Fruit fly (Drosophila melanogaster) whole organism, embryonic: ENCODE results near the gene CG31463.
A peak's percentile ranks its signal among the peaks of the same experiment; 100 is the strongest.

Source experiments
- Bdp1 ChIP-seq: fragments of 200-800 bp; sonication (Bioruptor generic); optimal IDR thresholded peaks from 3 replicates; lab custom pipeline; 2016; ENCODE audit warnings: missing biosample characterization, missing genetic modification characterization
- CG10321 ChIP-seq: fragments of 200-800 bp; sonication (Bioruptor generic); IDR thresholded peaks from 2 replicates; pipeline ENCODE4 v1.3.6; 2022; ENCODE audit warnings: missing biosample characterization, missing genetic modification characterization
- CG10543 ChIP-seq: fragments of 200-800 bp; sonication (Bioruptor generic); optimal IDR thresholded peaks from 3 replicates; lab custom pipeline; 2017; ENCODE audit warnings: missing biosample characterization, mild to moderate bottlenecking, missing genetic modification characterization, moderate library complexity
- CG14441 ChIP-seq: fragments of 200-800 bp; sonication (Bioruptor generic); IDR thresholded peaks from 2 replicates; pipeline ENCODE4 v1.3.6; 2022; ENCODE audit warnings: missing biosample characterization, missing genetic modification characterization
- CG15514 ChIP-seq: fragments of 200-800 bp; sonication (Bioruptor generic); optimal IDR thresholded peaks from 3 replicates; lab custom pipeline; 2017; ENCODE audit warnings: missing biosample characterization, missing genetic modification characterization, mild to moderate bottlenecking, moderate library complexity, missing genetic modification reagents
- CG16815 ChIP-seq: fragments of 200-800 bp; sonication (Bioruptor generic); optimal IDR thresholded peaks from 3 replicates; lab custom pipeline; 2017; ENCODE audit warnings: missing biosample characterization, mild to moderate bottlenecking, missing genetic modification characterization
- CG17361 ChIP-seq: fragments of 200-800 bp; sonication (Bioruptor generic); IDR thresholded peaks from 3 replicates; pipeline ENCODE4 v1.3.6; 2022; ENCODE audit warnings: missing biosample characterization, missing genetic modification characterization
- CG18764 ChIP-seq: fragments of 200-800 bp; sonication (Bioruptor generic); optimal IDR thresholded peaks from 3 replicates; lab custom pipeline; 2016; ENCODE audit warnings: missing biosample characterization, missing genetic modification characterization
- CG2116 ChIP-seq: fragments of 200-800 bp; sonication (Bioruptor generic); optimal IDR thresholded peaks from 3 replicates; lab custom pipeline; 2018; ENCODE audit warnings: missing biosample characterization, mild to moderate bottlenecking, missing genetic modification characterization
- CG31388 ChIP-seq: fragments of 200-800 bp; sonication (Bioruptor generic); optimal IDR thresholded peaks from 2 replicates; lab custom pipeline; 2016; ENCODE audit warnings: missing biosample characterization, missing genetic modification characterization
- CG32532 ChIP-seq: fragments of 200-800 bp; sonication (Bioruptor generic); IDR thresholded peaks from 2 replicates; pipeline ENCODE4 v1.3.6; 2022; ENCODE audit warnings: missing biosample characterization, missing genetic modification characterization
- CG32772 ChIP-seq: fragments of 200-800 bp; sonication (Bioruptor generic); IDR thresholded peaks from 2 replicates; pipeline ENCODE4 v1.3.6; 2022; ENCODE audit warnings: missing biosample characterization, missing genetic modification characterization
- CG3726 ChIP-seq: fragments of 200-800 bp; sonication (Bioruptor generic); IDR thresholded peaks from 3 replicates; pipeline ENCODE4, ENCODE4 v1.3.6; 2022; ENCODE audit warnings: missing biosample characterization, missing genetic modification characterization
- CG42726 ChIP-seq: fragments of 200-800 bp; sonication (Bioruptor generic); IDR thresholded peaks from 2 replicates; pipeline ENCODE4 v1.3.6; 2022; ENCODE audit warnings: missing biosample characterization, missing genetic modification characterization; ENCODE audit not compliant: partially characterized antibody
- CG6254 ChIP-seq: fragments of 200-800 bp; sonication (Bioruptor generic); optimal IDR thresholded peaks from 3 replicates; lab custom pipeline; 2017; ENCODE audit warnings: mild to moderate bottlenecking, missing biosample characterization, missing genetic modification reagents, missing genetic modification characterization
- CG6854 ChIP-seq: fragments of 200-800 bp; sonication (Bioruptor generic); optimal IDR thresholded peaks from 3 replicates; lab custom pipeline; 2017; ENCODE audit warnings: missing biosample characterization, mild to moderate bottlenecking, missing genetic modification characterization
- CG7372 ChIP-seq: fragments of 200-800 bp; sonication (Bioruptor generic); IDR thresholded peaks from 2 replicates; pipeline ENCODE4 v1.3.6; 2022; ENCODE audit warnings: missing biosample characterization, missing genetic modification characterization
- CG8765 ChIP-seq: fragments of 200-800 bp; sonication (Bioruptor generic); IDR thresholded peaks from 2 replicates; pipeline ENCODE4 v1.3.6; 2022; ENCODE audit warnings: missing biosample characterization, missing genetic modification characterization
- CG8924 ChIP-seq: fragments of 200-800 bp; optimal IDR thresholded peaks from 3 replicates; lab custom pipeline; 2019; ENCODE audit warnings: missing biosample characterization, mild to moderate bottlenecking, missing genetic modification characterization, moderate library complexity
- Doc3 ChIP-seq: fragments of 200-800 bp; sonication (Bioruptor generic); IDR thresholded peaks from 3 replicates; pipeline ENCODE4 v1.3.6; 2022; ENCODE audit warnings: missing biosample characterization, missing genetic modification characterization; ENCODE audit not compliant: partially characterized antibody
- Eip74EF ChIP-seq, 2 experiments: fragments of 200-800 bp in 1 of 2; fragments of >200 bp in 1 of 2; sonication (Bioruptor generic) in 1 of 2; optimal IDR thresholded peaks; 2 replicates each; lab custom pipeline; 2017 to 2019; ENCODE audit warnings: missing biosample characterization in 2 of 2, missing genetic modification characterization in 2 of 2, mild to moderate bottlenecking in 1 of 2, moderate library complexity in 1 of 2
- Elba2 ChIP-seq: fragments of 200-800 bp; sonication (Bioruptor generic); optimal IDR thresholded peaks from 3 replicates; lab custom pipeline; 2016; ENCODE audit warnings: missing biosample characterization, missing genetic modification characterization
- Fer2 ChIP-seq: fragments of 200-800 bp; sonication (Bioruptor generic); optimal IDR thresholded peaks from 2 replicates; lab custom pipeline; 2018; ENCODE audit warnings: missing biosample characterization, mild to moderate bottlenecking, missing genetic modification characterization, moderate library complexity
- H2.0 ChIP-seq: fragments of 200-800 bp; sonication (Bioruptor generic); IDR thresholded peaks from 2 replicates; pipeline ENCODE4 v1.3.6; 2022; ENCODE audit warnings: missing biosample characterization, missing genetic modification characterization
- HLH54F ChIP-seq: fragments of 200-800 bp; sonication (Bioruptor generic); optimal IDR thresholded peaks from 3 replicates; lab custom pipeline; 2016; ENCODE audit warnings: missing biosample characterization, missing genetic modification characterization
- Jarid2 ChIP-seq: fragments of 200-800 bp; sonication (Bioruptor generic); optimal IDR thresholded peaks from 3 replicates; lab custom pipeline; 2017; ENCODE audit warnings: mild to moderate bottlenecking, missing biosample characterization, missing genetic modification reagents, missing genetic modification characterization
- Max ChIP-seq: fragments of 200-800 bp; sonication (Bioruptor generic); optimal IDR thresholded peaks from 2 replicates; lab custom pipeline; 2016; ENCODE audit warnings: missing biosample characterization, mild to moderate bottlenecking, missing genetic modification characterization
- Ptx1 ChIP-seq: fragments of 200-800 bp; sonication (Bioruptor generic); IDR thresholded peaks from 2 replicates; pipeline ENCODE4 v1.3.6; 2022; ENCODE audit warnings: missing biosample characterization, missing genetic modification characterization
- Sry-β ChIP-seq: fragments of 200-800 bp; sonication (Bioruptor generic); optimal IDR thresholded peaks from 2 replicates; lab custom pipeline; 2018; ENCODE audit warnings: missing biosample characterization, mild to moderate bottlenecking, missing genetic modification characterization, moderate library complexity
- Taf1 ChIP-seq: fragments of 200-800 bp; sonication (Bioruptor generic); IDR thresholded peaks from 2 replicates; pipeline ENCODE4 v1.3.6; 2022; ENCODE audit warnings: missing biosample characterization, missing genetic modification characterization
- al ChIP-seq: fragments of 200-800 bp; sonication (Bioruptor generic); IDR thresholded peaks from 2 replicates; pipeline ENCODE4 v1.3.6; 2022; ENCODE audit warnings: missing biosample characterization, missing genetic modification characterization
- ase ChIP-seq: fragments of 200-800 bp; sonication (Bioruptor generic); IDR thresholded peaks from 3 replicates; pipeline ENCODE4 v1.3.6; 2022; ENCODE audit warnings: missing biosample characterization, missing genetic modification characterization
- cad ChIP-seq: fragments of >200 bp; optimal IDR thresholded peaks from 2 replicates; lab custom pipeline; 2017; ENCODE audit warnings: missing biosample characterization, missing genetic modification characterization
- chn ChIP-seq: fragments of 200-800 bp; sonication (Bioruptor generic); optimal IDR thresholded peaks from 2 replicates; lab custom pipeline; 2016; ENCODE audit warnings: missing biosample characterization, missing genetic modification characterization
- crol ChIP-seq: fragments of 200-800 bp; sonication (Bioruptor generic); IDR thresholded peaks from 2 replicates; pipeline ENCODE4 v1.3.6; 2022; ENCODE audit warnings: missing biosample characterization, missing genetic modification characterization
- cwo ChIP-seq: fragments of 200-800 bp; sonication (Bioruptor generic); optimal IDR thresholded peaks from 3 replicates; lab custom pipeline; 2017; ENCODE audit warnings: missing biosample characterization, missing genetic modification characterization, mild to moderate bottlenecking, moderate library complexity, missing genetic modification reagents
- dysf ChIP-seq: fragments of 200-800 bp; sonication (Bioruptor generic); IDR thresholded peaks from 3 replicates; pipeline ENCODE4 v1.3.6; 2022; ENCODE audit warnings: missing biosample characterization, missing genetic modification characterization
- ewg ChIP-seq: fragments of 200-800 bp; sonication (Bioruptor generic); optimal IDR thresholded peaks from 3 replicates; lab custom pipeline; 2017; ENCODE audit warnings: mild to moderate bottlenecking, missing biosample characterization, missing genetic modification reagents, missing genetic modification characterization
- ftz-f1 ChIP-seq: fragments of 200-800 bp; sonication (Bioruptor generic); optimal IDR thresholded peaks from 2 replicates; lab custom pipeline; 2016; ENCODE audit warnings: missing biosample characterization, missing genetic modification characterization
- grau ChIP-seq: fragments of 200-800 bp; optimal IDR thresholded peaks from 3 replicates; lab custom pipeline; 2019; ENCODE audit warnings: missing biosample characterization, mild to moderate bottlenecking, missing genetic modification characterization, moderate library complexity
- hkb ChIP-seq, 2 experiments: fragments of 200-800 bp in 1 of 2; fragments of >200 bp in 1 of 2; sonication (Bioruptor generic) in 1 of 2; IDR thresholded peaks in 1 of 2; optimal IDR thresholded peaks in 1 of 2; 2 replicates each; pipeline versions ENCODE4 v1.3.6 to Lab custom; 2017 to 2022; ENCODE audit warnings: missing biosample characterization in 1 of 2, missing genetic modification characterization in 1 of 2
- jing ChIP-seq: fragments of 200-800 bp; sonication (Bioruptor generic); optimal IDR thresholded peaks from 2 replicates; lab custom pipeline; 2018; ENCODE audit warnings: missing biosample characterization, mild to moderate bottlenecking, missing genetic modification characterization
- klu ChIP-seq: fragments of 200-800 bp; sonication (Bioruptor generic); IDR thresholded peaks from 2 replicates; pipeline ENCODE4 v1.3.6; 2022; ENCODE audit warnings: missing biosample characterization, missing genetic modification characterization
- nmo ChIP-seq: fragments of 200-800 bp; sonication (Bioruptor generic); optimal IDR thresholded peaks from 2 replicates; lab custom pipeline; 2018; ENCODE audit warnings: missing biosample characterization, mild to moderate bottlenecking, missing genetic modification characterization, moderate library complexity
- rib ChIP-seq: fragments of 200-800 bp; sonication (Bioruptor generic); IDR thresholded peaks from 2 replicates; pipeline ENCODE4 v1.3.6; 2022; ENCODE audit warnings: missing biosample characterization, missing genetic modification characterization
- sisA ChIP-seq: fragments of 200-800 bp; sonication (Bioruptor generic); IDR thresholded peaks from 2 replicates; pipeline ENCODE4 v1.3.6; 2022; ENCODE audit warnings: missing biosample characterization, missing genetic modification characterization
- slp2 ChIP-seq: fragments of 200-800 bp; sonication (Bioruptor generic); optimal IDR thresholded peaks from 2 replicates; lab custom pipeline; 2016; ENCODE audit warnings: missing biosample characterization, missing genetic modification characterization
- sug ChIP-seq: fragments of 200-800 bp; optimal IDR thresholded peaks from 2 replicates; lab custom pipeline; 2019; ENCODE audit warnings: missing biosample characterization, mild to moderate bottlenecking, missing genetic modification characterization, moderate library complexity
- tap ChIP-seq: fragments of 200-800 bp; optimal IDR thresholded peaks from 3 replicates; lab custom pipeline; 2019; ENCODE audit warnings: missing biosample characterization, mild to moderate bottlenecking, missing genetic modification characterization, moderate library complexity
- yki ChIP-seq: fragments of >200 bp; optimal IDR thresholded peaks from 3 replicates; lab custom pipeline; 2018
- zf30C ChIP-seq: fragments of 200-800 bp; sonication (Bioruptor generic); optimal IDR thresholded peaks from 3 replicates; lab custom pipeline; 2018; ENCODE audit warnings: missing biosample characterization, mild to moderate bottlenecking, missing genetic modification characterization

Gene CG31463

DNA sequence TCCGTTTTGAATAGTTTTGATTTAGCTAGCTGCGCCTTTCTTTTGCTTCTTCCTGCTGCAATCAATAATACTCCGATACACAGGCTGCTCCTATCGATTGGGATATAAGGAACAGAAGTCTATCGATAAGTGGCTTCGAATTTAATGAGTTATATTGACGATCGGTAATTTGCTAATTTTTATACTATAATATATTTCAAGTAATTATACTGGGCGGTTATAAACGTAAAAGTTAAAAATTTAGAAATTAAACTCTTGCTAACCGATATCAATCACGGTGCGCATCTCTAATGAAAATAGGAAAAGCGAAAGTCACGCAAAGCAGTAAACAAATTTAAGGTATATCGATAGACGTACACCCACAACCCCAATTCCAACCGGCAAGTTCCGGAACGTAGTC lies 48.4 kb upstream of the CG31463 start, which contains the start of the genes CG9636, CG18749 and CG33722 (continued):
- TF ChIP-seq CG31388 (GFP tag; lab: Kevin White, UChicago) (no peak), jing (GFP tag; lab: Kevin White, UChicago) (no peak), HLH54F (GFP tag; lab: Kevin White, UChicago) (peak; percentile 16), Max (peak; percentile 76), slp2 (GFP tag; lab: Kevin White, UChicago) (peak; percentile 11), Elba2 (GFP tag; lab: Kevin White, UChicago) (peak; percentile 42), ewg (GFP tag; lab: Kevin White, UChicago) (peak; percentile 36), hkb (optimal IDR thresholded peaks at IDR 0.05; lab: Kevin White, UChicago) (no peak), hkb (GFP tag; IDR thresholded peaks at IDR 0.05; lab: Robert Waterston, UW) (peak; percentile 77), CG16815 (GFP tag; lab: Kevin White, UChicago) (no peak), al (peak; percentile 48; the same call in 1 of the 2 replicates), CG17361 (GFP tag; lab: Robert Waterston, UW) (peak; percentile 80), CG2116 (peak; percentile 93), sug (tag; lab: Kevin White, UChicago) (peak; percentile 72), ftz-f1 (GFP tag; lab: Kevin White, UChicago) (no peak), CG42726 (GFP tag; lab: Robert Waterston, UW) (0 out of 2 replicates have a peak, but pooled peaks have one; percentile 28), CG10321 (GFP tag; lab: Robert Waterston, UW) (no peak), Jarid2 (no peak), CG18764 (GFP tag; lab: Kevin White, UChicago) (peak; percentile 65), grau (tag; lab: Kevin White, UChicago) (peak; percentile 71), Taf1 (GFP tag; lab: Robert Waterston, UW) (no peak), nmo (peak; percentile 81), CG32532 (GFP tag; lab: Robert Waterston, UW) (peak; percentile 77), chn (GFP tag; lab: Kevin White, UChicago) (peak; percentile 67), Bdp1 (GFP tag; lab: Kevin White, UChicago) (peak; percentile 20), Eip74EF (GFP tag; optimal IDR thresholded peaks at IDR 0.05; lab: Kevin White, UChicago) (peak in 1 of 2 experiments; percentile 65), CG3726 (no peak), H2.0 (peak; percentile 25; the same call in 1 of the 2 replicates), ase (GFP tag; lab: Robert Waterston, UW) (no peak), tap (tag; lab: Kevin White, UChicago) (peak; percentile 63), CG6254 (GFP tag; lab: Kevin White, UChicago) (peak; percentile 52), klu (GFP tag; lab: Robert Waterston, UW) (peak; percentile 59; the same call in 1 of the 2 replicates), cwo (GFP tag; lab: Kevin White, UChicago) (no peak), crol (GFP tag; lab: Robert Waterston, UW) (no peak), dysf (GFP tag; lab: Robert Waterston, UW) (peak; percentile 53; the same call in 2 of the 3 replicates), CG14441 (GFP tag; lab: Robert Waterston, UW) (peak; percentile 68), Ptx1 (GFP tag; lab: Robert Waterston, UW) (peak; percentile 70), CG32772 (GFP tag; lab: Robert Waterston, UW) (peak; percentile 58; the same call in 1 of the 2 replicates), CG8765 (GFP tag; lab: Robert Waterston, UW) (no peak), Sry-β (GFP tag; lab: Kevin White, UChicago) (peak; percentile 77), CG15514 (GFP tag; lab: Kevin White, UChicago) (peak; percentile 96), sisA (GFP tag; lab: Robert Waterston, UW) (peak; percentile 61), rib (GFP tag; lab: Robert Waterston, UW) (peak; percentile 44; the same call in 1 of the 2 replicates), cad (GFP tag; lab: Kevin White, UChicago) (no peak), CG8924 (tag; lab: Kevin White, UChicago) (peak; percentile 72), Fer2 (tag; lab: Kevin White, UChicago) (peak; percentile 35), CG6854 (GFP tag; lab: Kevin White, UChicago) (no peak), Doc3 (GFP tag; lab: Robert Waterston, UW) (peak; percentile 98), yki (lab: Kevin White, UChicago) (no peak), CG7372 (GFP tag; lab: Robert Waterston, UW) (no peak), CG10543 (GFP tag; lab: Kevin White, UChicago) (peak; percentile 57), zf30C (GFP tag; lab: Kevin White, UChicago) (no peak)
